Fruit fly (Drosophila melanogaster): ENCODE data around the gene Hsp60D.

The Hsp60D gene

dm6 chr2L:13414525-13415481 lies 34.5 kb downstream of the Hsp60D start, which contains the start of the genes CG16956, CG42784 and CG43850 (continued):
- no peak; the same call in 2 of the 3 replicates for TF ChIP-seq tgo (GFP tag; IDR thresholded peaks at IDR 0.05)
- TF ChIP-seq nau (GFP tag; optimal IDR thresholded peaks at IDR 0.05) = peak; percentile 65
- peak; percentile 1 for TF ChIP-seq grn (GFP tag; optimal IDR thresholded peaks at IDR 0.05)
- TF ChIP-seq CG3281 (GFP tag; optimal IDR thresholded peaks at IDR 0.05) = peak; percentile 89
- TF ChIP-seq CG6854 (GFP tag; optimal IDR thresholded peaks at IDR 0.05) = peak; percentile 84
- peak; percentile 11 for TF ChIP-seq MESR4 (GFP tag; optimal IDR thresholded peaks at IDR 0.05)
- peak; percentile 25; the same call in 1 of the 2 replicates for TF ChIP-seq CG31224 (GFP tag; IDR thresholded peaks at IDR 0.05)
- TF ChIP-seq Side (GFP tag; optimal IDR thresholded peaks at IDR 0.05) = peak; percentile 28
- no peak for TF ChIP-seq CG4854 (GFP tag; optimal IDR thresholded peaks at IDR 0.05)
- no peak for TF ChIP-seq CG10431 (GFP tag; optimal IDR thresholded peaks at IDR 0.05)
- TF ChIP-seq CG16863 (GFP tag; optimal IDR thresholded peaks at IDR 0.05) = no peak
- peak; percentile 82 for TF ChIP-seq CG12299 (tag; optimal IDR thresholded peaks at IDR 0.05)
- no peak for TF ChIP-seq CG16779 (GFP tag; IDR thresholded peaks at IDR 0.05)
- TF ChIP-seq CG17328 (GFP tag; IDR thresholded peaks at IDR 0.05) = peak; percentile 53
- TF ChIP-seq bsh (GFP tag; optimal IDR thresholded peaks at IDR 0.05) = no peak
- no peak for TF ChIP-seq gsb-n (tag; optimal IDR thresholded peaks at IDR 0.05)
- TF ChIP-seq CG5180 (GFP tag; optimal IDR thresholded peaks at IDR 0.05) = peak; percentile 51
- TF ChIP-seq H15 (GFP tag; IDR thresholded peaks at IDR 0.05) = no peak
- TF ChIP-seq CG32532 (GFP tag; IDR thresholded peaks at IDR 0.05) = peak; percentile 47; the same call in 1 of the 2 replicates
- TF ChIP-seq Lpt (GFP tag; optimal IDR thresholded peaks at IDR 0.05) = no peak
- TF ChIP-seq CG8478 (optimal IDR thresholded peaks at IDR 0.05) = no peak
- TF ChIP-seq Sin3A (optimal IDR thresholded peaks at IDR 0.05) = no peak
- TF ChIP-seq wdn (GFP tag; IDR thresholded peaks at IDR 0.05) = no peak
- no peak for TF ChIP-seq Hmx (GFP tag; optimal IDR thresholded peaks at IDR 0.05)
- no peak for TF ChIP-seq CG8765 (GFP tag; IDR thresholded peaks at IDR 0.05)
- no peak for TF ChIP-seq CHES-1-like (GFP tag; optimal IDR thresholded peaks at IDR 0.05)
- TF ChIP-seq CG8089 (GFP tag; optimal IDR thresholded peaks at IDR 0.05) = peak; percentile 13
- TF ChIP-seq crc (GFP tag; optimal IDR thresholded peaks at IDR 0.05) = no peak
- peak; percentile 57 for TF ChIP-seq bigmax (GFP tag; optimal IDR thresholded peaks at IDR 0.05)
- no peak for TF ChIP-seq CG12942 (GFP tag; optimal IDR thresholded peaks at IDR 0.05)
- TF ChIP-seq CG7987 (GFP tag; optimal IDR thresholded peaks at IDR 0.05) = peak; percentile 86
- TF ChIP-seq lmd (GFP tag; IDR thresholded peaks at IDR 0.05) = no peak
- no peak for TF ChIP-seq CG3838 (GFP tag; optimal IDR thresholded peaks at IDR 0.05)
- TF ChIP-seq Dek (tag; optimal IDR thresholded peaks at IDR 0.05) = peak; percentile 42
- no peak for TF ChIP-seq Camta (GFP tag; optimal IDR thresholded peaks at IDR 0.05)
- TF ChIP-seq CG3163 (GFP tag; optimal IDR thresholded peaks at IDR 0.05) = no peak
- no peak for TF ChIP-seq CG6654 (GFP tag; optimal IDR thresholded peaks at IDR 0.05)
- TF ChIP-seq aop (GFP tag; IDR thresholded peaks at IDR 0.05) = no peak
- no peak for TF ChIP-seq mld (GFP tag; IDR thresholded peaks at IDR 0.05; ENCODE audit: partially characterized antibody)
- TF ChIP-seq CG7745 (tag; optimal IDR thresholded peaks at IDR 0.05) = no peak
- no peak for TF ChIP-seq dimm (GFP tag; IDR thresholded peaks at IDR 0.05)
- TF ChIP-seq Ets65A (GFP tag) = peak; percentile 51
- TF ChIP-seq Usf (GFP tag; optimal IDR thresholded peaks at IDR 0.05) = no peak
- TF ChIP-seq Med (GFP tag) = peak; percentile 92
- TF ChIP-seq amos (GFP tag; IDR thresholded peaks at IDR 0.05; ENCODE audit: partially characterized antibody) = no peak; the same call in 1 of the 2 replicates
- peak; percentile 42 for TF ChIP-seq CG11723 (GFP tag; optimal IDR thresholded peaks at IDR 0.05)
- no peak for TF ChIP-seq ham (GFP tag; IDR thresholded peaks at IDR 0.05)
- no peak for TF ChIP-seq stwl (tag; optimal IDR thresholded peaks at IDR 0.05)
- no peak for TF ChIP-seq CG17186 (GFP tag; optimal IDR thresholded peaks at IDR 0.05)
- no peak for TF ChIP-seq Hr39 (optimal IDR thresholded peaks at IDR 0.05)
- no peak for TF ChIP-seq Drgx (GFP tag; IDR thresholded peaks at IDR 0.05)
